Worm (Caenorhabditis elegans): Measurements from ENCODE around the gene grl-19.

grl-19 gene

ce11 chrIV:244278-244677 lies 8.1 kb downstream of the grl-19 start:
- no peak for TF ChIP-seq daf-16 (GFP tag; optimal IDR thresholded peaks at IDR 0.05)
- TF ChIP-seq daf-16 (tag; optimal IDR thresholded peaks at IDR 0.05), result no peak
- no peak for TF ChIP-seq ama-1 (optimal IDR thresholded peaks at IDR 0.05)
- no peak for TF ChIP-seq php-3 (GFP tag; IDR thresholded peaks at IDR 0.05)
- no peak for TF ChIP-seq lir-3 (tag; optimal IDR thresholded peaks at IDR 0.05)
- no peak for TF ChIP-seq hlh-30 (tag; optimal IDR thresholded peaks at IDR 0.05; ENCODE audit: insufficient read depth)
- no peak for TF ChIP-seq Y75B8A.6 (GFP tag; IDR thresholded peaks at IDR 0.05)
- TF ChIP-seq nhr-237 (tag; optimal IDR thresholded peaks at IDR 0.05), result no peak
- TF ChIP-seq spr-1 (tag; optimal IDR thresholded peaks at IDR 0.05), result no peak

ce11 chrIV:240257-240754 lies 12.0 kb downstream of the grl-19 start, which contains the start of the genes fnta-1 and cogc-8:
TSS of gene fnta-1 (minus strand) at chrIV:240307.
TSS of gene cogc-8 (plus strand) at chrIV:240451.
- TF ChIP-seq lsy-2 (tag; optimal IDR thresholded peaks at IDR 0.05), result peak in 1 of 2 experiments; percentile 37
- no peak for TF ChIP-seq nhr-6 (tag; optimal IDR thresholded peaks at IDR 0.05)
- no peak for TF ChIP-seq lin-1 (GFP tag; IDR thresholded peaks at IDR 0.05)
- TF ChIP-seq aha-1 (tag), result peak; percentile 85
- peak; percentile 48 for TF ChIP-seq dve-1 (tag; optimal IDR thresholded peaks at IDR 0.05; ENCODE audit: insufficient read depth)
- TF ChIP-seq mes-2 (tag; optimal IDR thresholded peaks at IDR 0.05; ENCODE audit: poor library complexity, severe bottlenecking), result peak; percentile 62
- TF ChIP-seq dpl-1 (GFP tag; optimal IDR thresholded peaks at IDR 0.05), result peak; percentile 49
- peak; percentile 88 for TF ChIP-seq R02D3.7 (tag; optimal IDR thresholded peaks at IDR 0.05)

- TF ChIP-seq unc-62 (GFP tag; optimal IDR thresholded peaks at IDR 0.05 in 1 of 2) (no peak), unc-62 (tag; optimal IDR thresholded peaks at IDR 0.05) (no peak), lin-38 (GFP tag; IDR thresholded peaks at IDR 0.05) (peak; percentile 11; the same call in 1 of the 2 replicates)
Observed at ce11 chrIV:237350-237749, 15.0 kb downstream of the grl-19 start, which contains the start of gene ints-13. TSS of gene ints-13 (minus strand) at chrIV:237450.

- TF ChIP-seq aly-2 (tag; optimal IDR thresholded peaks at IDR 0.05) (no peak), nhr-41 (GFP tag; IDR thresholded peaks at IDR 0.05) (no peak), Y105C5A.15 (GFP tag; IDR thresholded peaks at IDR 0.05) (no peak), unc-130 (GFP tag; optimal IDR thresholded peaks at IDR 0.05) (no peak), F49E8.2 (tag; optimal IDR thresholded peaks at IDR 0.05; ENCODE audit: borderline replicate concordance) (no peak), attf-4 (tag; optimal IDR thresholded peaks at IDR 0.05) (no peak), ceh-20 (GFP tag; IDR thresholded peaks at IDR 0.05) (no peak), madf-9 (GFP tag; conservative IDR thresholded peaks at IDR 0.05) (no peak), nhr-42 (GFP tag; IDR thresholded peaks at IDR 0.05) (no peak), fos-1 (tag; optimal IDR thresholded peaks at IDR 0.05) (no peak), jun-1 (tag; optimal IDR thresholded peaks at IDR 0.05) (no peak)
Observed at ce11 chrIV:236138-236537, 16.2 kb downstream of the grl-19 start.

- TF ChIP-seq F37D6.2 (tag; optimal IDR thresholded peaks at IDR 0.05), result no peak
- no peak for TF ChIP-seq zag-1 (tag; optimal IDR thresholded peaks at IDR 0.05)
- no peak for TF ChIP-seq lin-1 (GFP tag; IDR thresholded peaks at IDR 0.05)
- TF ChIP-seq unc-62 (GFP tag; optimal IDR thresholded peaks at IDR 0.05 in 1 of 2), result no peak
- no peak for TF ChIP-seq unc-62 (tag; optimal IDR thresholded peaks at IDR 0.05)
- no peak for TF ChIP-seq ZK546.5 (tag; optimal IDR thresholded peaks at IDR 0.05)
- no peak for TF ChIP-seq hif-1 (tag; optimal IDR thresholded peaks at IDR 0.05)
- no peak for TF ChIP-seq F44E2.7 (GFP tag; IDR thresholded peaks at IDR 0.05)
- no peak for TF ChIP-seq mes-2 (tag; optimal IDR thresholded peaks at IDR 0.05; ENCODE audit: poor library complexity, severe bottlenecking)
- TF ChIP-seq nhr-6 (tag; optimal IDR thresholded peaks at IDR 0.05), result no peak
Observed at ce11 chrIV:231673-232072, 20.7 kb downstream of the grl-19 start, which contains the start of gene gtf-2H1. TSS of gene gtf-2H1 (minus strand) at chrIV:231773.
